Fruit fly (Drosophila melanogaster) whole organism, embryonic: ENCODE data around the gene CG8128.

Experiments used
- BEAF-32 ChIP-seq: fragments of 200-800 bp; sonication (Bioruptor generic); optimal IDR thresholded peaks from 3 replicates; lab custom pipeline; 2017; ENCODE audit warnings: missing biosample characterization, missing genetic modification characterization, mild to moderate bottlenecking, moderate library complexity, missing genetic modification reagents
- CG10543 ChIP-seq: fragments of 200-800 bp; sonication (Bioruptor generic); optimal IDR thresholded peaks from 3 replicates; lab custom pipeline; 2017; ENCODE audit warnings: missing biosample characterization, mild to moderate bottlenecking, missing genetic modification characterization, moderate library complexity
- CG13296 ChIP-seq: fragments of 200-800 bp; sonication (Bioruptor generic); optimal IDR thresholded peaks from 3 replicates; lab custom pipeline; 2018; ENCODE audit warnings: missing biosample characterization, mild to moderate bottlenecking, missing genetic modification characterization
- CG13424 ChIP-seq: fragments of 200-800 bp; sonication (Bioruptor generic); optimal IDR thresholded peaks from 2 replicates; lab custom pipeline; 2019; ENCODE audit warnings: missing biosample characterization, mild to moderate bottlenecking, missing genetic modification characterization, moderate library complexity
- CG14050 ChIP-seq: fragments of 200-800 bp; sonication (Bioruptor generic); IDR thresholded peaks from 3 replicates; pipeline ENCODE4 v1.3.6; 2022; ENCODE audit warnings: missing biosample characterization, missing genetic modification characterization
- CG14441 ChIP-seq: fragments of 200-800 bp; sonication (Bioruptor generic); IDR thresholded peaks from 2 replicates; pipeline ENCODE4 v1.3.6; 2022; ENCODE audit warnings: missing biosample characterization, missing genetic modification characterization
- CG14710 ChIP-seq: fragments of 200-800 bp; sonication (Bioruptor generic); optimal IDR thresholded peaks from 3 replicates; lab custom pipeline; 2019; ENCODE audit warnings: missing biosample characterization, mild to moderate bottlenecking, missing genetic modification characterization, moderate library complexity
- CG14860 ChIP-seq: fragments of 200-800 bp; sonication (Bioruptor generic); IDR thresholded peaks from 3 replicates; pipeline ENCODE4 v1.3.6; 2022; ENCODE audit warnings: missing biosample characterization, missing genetic modification characterization; ENCODE audit not compliant: partially characterized antibody
- CG15073 ChIP-seq: fragments of 200-800 bp; sonication (Bioruptor generic); optimal IDR thresholded peaks from 2 replicates; lab custom pipeline; 2016; ENCODE audit warnings: missing biosample characterization, missing genetic modification characterization
- CG17328 ChIP-seq: fragments of 200-800 bp; sonication (Bioruptor generic); IDR thresholded peaks from 2 replicates; pipeline ENCODE4 v1.3.6; 2022; ENCODE audit warnings: missing biosample characterization, missing genetic modification characterization
- CG18476 ChIP-seq: fragments of 200-800 bp; sonication (Bioruptor generic); optimal IDR thresholded peaks from 2 replicates; lab custom pipeline; 2016; ENCODE audit warnings: missing biosample characterization, mild to moderate bottlenecking, missing genetic modification characterization
- CG18764 ChIP-seq: fragments of 200-800 bp; sonication (Bioruptor generic); optimal IDR thresholded peaks from 3 replicates; lab custom pipeline; 2016; ENCODE audit warnings: missing biosample characterization, missing genetic modification characterization
- CG2199 ChIP-seq: fragments of 200-800 bp; sonication (Bioruptor generic); IDR thresholded peaks from 3 replicates; pipeline ENCODE4 v1.3.6; 2022; ENCODE audit warnings: missing biosample characterization, missing genetic modification characterization
- CG3847 ChIP-seq: fragments of 200-800 bp; sonication (Bioruptor generic); IDR thresholded peaks from 2 replicates; pipeline ENCODE4 v1.3.6; 2022; ENCODE audit warnings: missing biosample characterization, missing genetic modification characterization
- CG5245 ChIP-seq: fragments of 200-800 bp; sonication (Bioruptor generic); optimal IDR thresholded peaks from 3 replicates; lab custom pipeline; 2016; ENCODE audit warnings: missing biosample characterization, missing genetic modification characterization
- CG6272 ChIP-seq: fragments of 200-800 bp; sonication (Bioruptor generic); IDR thresholded peaks from 2 replicates; pipeline ENCODE4 v1.3.6; 2022; ENCODE audit warnings: missing biosample characterization, missing genetic modification characterization
- CG6791 ChIP-seq: fragments of 200-800 bp; sonication (Bioruptor generic); IDR thresholded peaks from 3 replicates; pipeline ENCODE4 v1.3.6; 2022; ENCODE audit warnings: missing biosample characterization, missing genetic modification characterization; ENCODE audit not compliant: partially characterized antibody
- CG6813 ChIP-seq: fragments of 200-800 bp; sonication (Bioruptor generic); optimal IDR thresholded peaks from 2 replicates; lab custom pipeline; 2017; ENCODE audit warnings: missing biosample characterization, missing genetic modification characterization, mild to moderate bottlenecking, moderate library complexity, missing genetic modification reagents
- CG9215 ChIP-seq: fragments of 200-800 bp; sonication (Bioruptor generic); IDR thresholded peaks from 2 replicates; pipeline ENCODE4 v1.3.6; 2022; ENCODE audit warnings: missing biosample characterization, missing genetic modification characterization
- Dad ChIP-seq: fragments of 200-800 bp; sonication (Bioruptor generic); optimal IDR thresholded peaks from 3 replicates; lab custom pipeline; 2016; ENCODE audit warnings: missing biosample characterization, missing genetic modification characterization
- Dip3 ChIP-seq: fragments of 200-800 bp; sonication (Bioruptor generic); optimal IDR thresholded peaks from 3 replicates; lab custom pipeline; 2016; ENCODE audit warnings: missing biosample characterization, missing genetic modification characterization
- Dref ChIP-seq: fragments of 200-800 bp; sonication (Bioruptor generic); IDR thresholded peaks from 2 replicates; pipeline ENCODE4 v1.3.6; 2022; ENCODE audit warnings: missing biosample characterization, missing genetic modification characterization
- Ets65A ChIP-seq: fragments of 200-800 bp; sonication (Bioruptor generic); peaks from one replicate; lab custom pipeline; 2016; ENCODE audit warnings: missing biosample characterization, missing genetic modification characterization
- Fer3 ChIP-seq: fragments of 200-800 bp; sonication (Bioruptor generic); optimal IDR thresholded peaks from 2 replicates; lab custom pipeline; 2018; ENCODE audit warnings: missing biosample characterization, mild to moderate bottlenecking, missing genetic modification characterization, moderate library complexity
- Gug ChIP-seq: fragments of 200-800 bp; sonication (Bioruptor generic); IDR thresholded peaks from 4 replicates; pipeline ENCODE4 v1.3.6; 2022; ENCODE audit warnings: missing biosample characterization, missing genetic modification characterization
- Hr78 ChIP-seq, 2 experiments: fragments of 200-800 bp in 1 of 2; fragments of >200 bp in 1 of 2; sonication (Bioruptor generic) in 1 of 2; optimal IDR thresholded peaks; 2 replicates each; lab custom pipeline; 2017 to 2019; ENCODE audit warnings: missing biosample characterization in 2 of 2, missing genetic modification characterization in 2 of 2, mild to moderate bottlenecking in 1 of 2, moderate library complexity in 1 of 2
- Hsf ChIP-seq: fragments of 200-800 bp; sonication (Bioruptor generic); optimal IDR thresholded peaks from 3 replicates; lab custom pipeline; 2016; ENCODE audit warnings: missing biosample characterization, missing genetic modification characterization
- Ravus ChIP-seq: fragments of 200-800 bp; sonication (Bioruptor generic); IDR thresholded peaks from 2 replicates; pipeline ENCODE4 v1.3.6; 2022; ENCODE audit warnings: missing biosample characterization, missing genetic modification characterization
- Sox102F ChIP-seq: fragments of 200-800 bp; sonication (Bioruptor generic); optimal IDR thresholded peaks from 2 replicates; lab custom pipeline; 2018; ENCODE audit warnings: missing biosample characterization, mild to moderate bottlenecking, missing genetic modification characterization, moderate library complexity
- bcd ChIP-seq: fragments of 200-800 bp; sonication (Bioruptor generic); optimal IDR thresholded peaks from 2 replicates; lab custom pipeline; 2017; ENCODE audit warnings: missing biosample characterization, mild to moderate bottlenecking, missing genetic modification characterization
- bigmax ChIP-seq: fragments of 200-800 bp; sonication (Bioruptor generic); optimal IDR thresholded peaks from 2 replicates; lab custom pipeline; 2018; ENCODE audit warnings: missing biosample characterization, mild to moderate bottlenecking, missing genetic modification characterization
- caup ChIP-seq: fragments of 200-800 bp; sonication (Bioruptor generic); optimal IDR thresholded peaks from 3 replicates; lab custom pipeline; 2017; ENCODE audit warnings: missing biosample characterization, mild to moderate bottlenecking, missing genetic modification characterization, moderate library complexity; ENCODE audit not compliant: severe bottlenecking
- chif ChIP-seq, 2 experiments: fragments of 200-800 bp; sonication (Bioruptor generic); optimal IDR thresholded peaks; 3 replicates each; lab custom pipeline; 2016; ENCODE audit warnings: missing biosample characterization in 2 of 2, missing genetic modification characterization in 2 of 2
- cwo ChIP-seq: fragments of 200-800 bp; sonication (Bioruptor generic); optimal IDR thresholded peaks from 3 replicates; lab custom pipeline; 2017; ENCODE audit warnings: missing biosample characterization, missing genetic modification characterization, mild to moderate bottlenecking, moderate library complexity, missing genetic modification reagents
- dan ChIP-seq: fragments of 200-800 bp; sonication (Bioruptor generic); IDR thresholded peaks from 2 replicates; pipeline ENCODE4 v1.3.6; 2022; ENCODE audit warnings: missing biosample characterization, missing genetic modification characterization
- dpn ChIP-seq, 2 experiments: fragments of 200-800 bp; sonication (Bioruptor generic); optimal IDR thresholded peaks; 3 replicates each; lab custom pipeline; 2016; ENCODE audit warnings: missing biosample characterization in 2 of 2, missing genetic modification characterization in 2 of 2
- emc ChIP-seq: fragments of 200-800 bp; sonication (Bioruptor generic); optimal IDR thresholded peaks from 2 replicates; lab custom pipeline; 2016; ENCODE audit warnings: missing biosample characterization, missing genetic modification characterization
- gro ChIP-seq: fragments of 200-800 bp; sonication (Bioruptor generic); optimal IDR thresholded peaks from 2 replicates; lab custom pipeline; 2016; ENCODE audit warnings: missing biosample characterization, missing genetic modification characterization
- her ChIP-seq: fragments of 200-800 bp; sonication (Bioruptor generic); optimal IDR thresholded peaks from 2 replicates; lab custom pipeline; 2016; ENCODE audit warnings: missing biosample characterization, missing genetic modification characterization
- hth ChIP-seq: fragments of >200 bp; optimal IDR thresholded peaks from 2 replicates; lab custom pipeline; 2017; ENCODE audit warnings: inconsistent platforms
- lbe ChIP-seq: fragments of 200-800 bp; sonication (Bioruptor generic); optimal IDR thresholded peaks from 2 replicates; lab custom pipeline; 2016; ENCODE audit warnings: missing biosample characterization, mild to moderate bottlenecking, missing genetic modification characterization
- onecut ChIP-seq: fragments of 200-800 bp; sonication (Bioruptor generic); IDR thresholded peaks from 2 replicates; pipeline ENCODE4 v1.3.6; 2022; ENCODE audit warnings: missing biosample characterization, missing genetic modification characterization
- phol ChIP-seq: fragments of 200-800 bp; sonication (Bioruptor generic); optimal IDR thresholded peaks from 3 replicates; lab custom pipeline; 2018; ENCODE audit warnings: missing biosample characterization, mild to moderate bottlenecking, missing genetic modification characterization, moderate library complexity
- prd ChIP-seq, 3 experiments: fragments of >200 bp in 2 of 3; fragments of 200-800 bp in 1 of 3; sonication (Bioruptor generic) in 1 of 3; optimal IDR thresholded peaks in 2 of 3; IDR thresholded peaks in 1 of 3; 2 replicates in 2 of 3; 3 replicates in 1 of 3; pipeline versions ENCODE4 v1.3.6 to Lab custom; 2017 to 2022; ENCODE audit warnings: missing biosample characterization in 1 of 3, missing genetic modification characterization in 1 of 3
- salm ChIP-seq: fragments of 200-800 bp; sonication (Bioruptor generic); optimal IDR thresholded peaks from 2 replicates; lab custom pipeline; 2018; ENCODE audit warnings: missing biosample characterization, mild to moderate bottlenecking, missing genetic modification characterization
- sens-2 ChIP-seq: fragments of 200-800 bp; sonication (Bioruptor generic); IDR thresholded peaks from 2 replicates; pipeline ENCODE4 v1.3.6; 2022; ENCODE audit warnings: missing biosample characterization, missing genetic modification characterization
- sisA ChIP-seq: fragments of 200-800 bp; sonication (Bioruptor generic); IDR thresholded peaks from 2 replicates; pipeline ENCODE4 v1.3.6; 2022; ENCODE audit warnings: missing biosample characterization, missing genetic modification characterization
- slp2 ChIP-seq: fragments of 200-800 bp; sonication (Bioruptor generic); optimal IDR thresholded peaks from 2 replicates; lab custom pipeline; 2016; ENCODE audit warnings: missing biosample characterization, missing genetic modification characterization
- ttk ChIP-seq: fragments of 200-800 bp; sonication (Bioruptor generic); IDR thresholded peaks from 2 replicates; pipeline ENCODE4 v2.1.2; 2022; ENCODE audit warnings: missing biosample characterization, missing genetic modification characterization
- usp ChIP-seq: fragments of >200 bp; optimal IDR thresholded peaks from 2 replicates; lab custom pipeline; 2017; ENCODE audit warnings: missing biosample characterization, missing genetic modification characterization
- wor ChIP-seq: fragments of 200-800 bp; sonication (Bioruptor generic); IDR thresholded peaks from 2 replicates; pipeline ENCODE4 v1.3.6; 2022; ENCODE audit warnings: missing biosample characterization, missing genetic modification characterization

CG8128 gene

DNA sequence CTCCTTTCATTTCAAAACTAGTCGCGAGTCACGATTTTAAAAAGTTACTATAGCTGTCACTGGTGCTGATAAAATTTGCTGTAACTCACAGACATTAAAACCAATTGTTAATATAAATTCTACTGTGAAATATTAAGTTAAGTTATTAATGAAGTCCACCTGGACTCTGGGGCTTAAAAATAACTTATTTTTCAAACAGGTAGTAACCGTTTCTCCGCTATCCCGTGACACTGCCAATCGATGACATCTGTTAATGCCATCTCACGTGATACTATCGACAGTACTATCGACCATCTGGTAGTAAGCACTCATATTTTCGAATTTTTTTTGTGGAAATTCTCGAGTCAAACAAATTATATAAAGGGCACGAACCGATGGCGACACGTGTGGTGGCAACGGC is 36.7 kb downstream of the CG8128 start, which contains the start of the genes CG12379 and MagR (continued):
- TF ChIP-seq Fer3 (tag; lab: Kevin White, UChicago) (peak; percentile 66), Dref (peak; percentile 69), CG10543 (GFP tag; lab: Kevin White, UChicago) (no peak), bigmax (GFP tag; lab: Kevin White, UChicago) (no peak), phol (tag; lab: Kevin White, UChicago) (peak; percentile 74), slp2 (GFP tag; lab: Kevin White, UChicago) (peak; percentile 42), CG3847 (GFP tag; lab: Robert Waterston, UW) (peak; percentile 71), CG17328 (no peak), emc (peak; percentile 9), CG14860 (GFP tag; lab: Robert Waterston, UW) (peak; percentile 77), sens-2 (GFP tag; lab: Robert Waterston, UW) (no peak), prd (optimal IDR thresholded peaks at IDR 0.05; lab: Kevin White, UChicago) (no peak), prd (GFP tag; IDR thresholded peaks at IDR 0.05; lab: Robert Waterston, UW) (peak; percentile 70), CG18476 (GFP tag; lab: Kevin White, UChicago) (no peak), CG15073 (no peak), Ets65A (GFP tag; lab: Kevin White, UChicago) (peak; percentile 71), Dad (peak; percentile 48), usp (GFP tag; lab: Kevin White, UChicago) (no peak), ttk (GFP tag; lab: Robert Waterston, UW) (no peak), chif (GFP tag; optimal IDR thresholded peaks at IDR 0.05; lab: Kevin White, UChicago) (peak; percentile 8 to 29), her (no peak), Dip3 (peak; percentile 34), CG9215 (GFP tag; lab: Robert Waterston, UW) (peak; percentile 63), CG14441 (GFP tag; lab: Robert Waterston, UW) (no peak), lbe (GFP tag; lab: Kevin White, UChicago) (no peak), CG6272 (GFP tag; lab: Robert Waterston, UW) (peak; percentile 49), dpn (GFP tag; optimal IDR thresholded peaks at IDR 0.05; lab: Kevin White, UChicago) (peak; percentile 53 to 71), Sox102F (GFP tag; lab: Kevin White, UChicago) (no peak), Hsf (peak; percentile 63), gro (GFP tag; lab: Kevin White, UChicago) (peak; percentile 68), Hr78 (GFP tag; optimal IDR thresholded peaks at IDR 0.05; lab: Kevin White, UChicago) (no peak), sisA (GFP tag; lab: Robert Waterston, UW) (peak; percentile 58), salm (tag; lab: Kevin White, UChicago) (no peak), CG6791 (GFP tag; lab: Robert Waterston, UW) (peak; percentile 67; the same call in 2 of the 3 replicates), CG13296 (GFP tag; lab: Kevin White, UChicago) (peak; percentile 64), bcd (GFP tag; lab: Kevin White, UChicago) (no peak), caup (no peak), wor (GFP tag; lab: Robert Waterston, UW) (no peak), CG5245 (GFP tag; lab: Kevin White, UChicago) (no peak), dan (GFP tag; lab: Robert Waterston, UW) (no peak), onecut (GFP tag; lab: Robert Waterston, UW) (no peak), CG6813 (no peak), CG13424 (tag; lab: Kevin White, UChicago) (peak; percentile 71), cwo (no peak), Gug (GFP tag; lab: Robert Waterston, UW) (peak; percentile 52; the same call in 1 of the 4 replicates), CG14050 (GFP tag; lab: Robert Waterston, UW) (no peak), Ravus (GFP tag; lab: Robert Waterston, UW) (no peak), CG2199 (no peak), BEAF-32 (GFP tag; lab: Kevin White, UChicago) (peak; percentile 91), CG14710 (tag; lab: Kevin White, UChicago) (peak; percentile 79), hth (lab: Kevin White, UChicago) (no peak), CG18764 (no peak)
